Worm (Caenorhabditis elegans) whole organism, mixed stage, embryonic: Measurements from ENCODE around the gene nex-1.

Source experiments
- M03D4.4 ChIP-seq: sonication (generic microtip); optimal IDR thresholded peaks from 2 replicates; lab custom pipeline; 2017; ENCODE audit warnings: mild to moderate bottlenecking, missing genetic modification characterization, missing compliant biosample characterization
- bed-3 ChIP-seq: fragments of 200-800 bp; sonication (Bioruptor generic); optimal IDR thresholded peaks from 3 replicates; lab custom pipeline; 2018; ENCODE audit warnings: mild to moderate bottlenecking, missing genetic modification characterization, moderate library complexity, missing compliant biosample characterization
- blmp-1 ChIP-seq: fragments of 150-350 bp; optimal IDR thresholded peaks from 2 replicates; lab custom pipeline; 2014; ENCODE audit warnings: missing biosample characterization, missing genetic modification characterization
- ceh-39 ChIP-seq: fragments of 150-350 bp; optimal IDR thresholded peaks from 2 replicates; lab custom pipeline; 2014; ENCODE audit warnings: missing biosample characterization, missing genetic modification characterization
- ceh-43 ChIP-seq: fragments of 200-800 bp; sonication (Bioruptor generic); optimal IDR thresholded peaks from 2 replicates; lab custom pipeline; 2018; ENCODE audit warnings: mild to moderate bottlenecking, missing genetic modification characterization, moderate library complexity, missing compliant biosample characterization
- ceh-83 ChIP-seq: fragments of 200-800 bp; sonication (Bioruptor generic); optimal IDR thresholded peaks from 2 replicates; lab custom pipeline; 2018; ENCODE audit warnings: mild to moderate bottlenecking, missing genetic modification characterization, missing compliant biosample characterization
- ces-1 ChIP-seq: fragments of 150-350 bp; optimal IDR thresholded peaks from 2 replicates; lab custom pipeline; 2014; ENCODE audit warnings: missing biosample characterization, missing genetic modification reagents, missing genetic modification characterization
- cnd-1 ChIP-seq: fragments of 200-800 bp; sonication (Bioruptor generic); optimal IDR thresholded peaks from 2 replicates; lab custom pipeline; 2018; ENCODE audit warnings: mild to moderate bottlenecking, missing genetic modification characterization, missing compliant biosample characterization
- drap-1 ChIP-seq: fragments of 200-800 bp; sonication (Bioruptor generic); optimal IDR thresholded peaks from 3 replicates; lab custom pipeline; 2018; ENCODE audit warnings: mild to moderate bottlenecking, missing genetic modification characterization, missing compliant biosample characterization
- elt-1 ChIP-seq: sonication (generic microtip); optimal IDR thresholded peaks from 2 replicates; lab custom pipeline; 2017; ENCODE audit warnings: missing genetic modification characterization, mild to moderate bottlenecking, missing compliant biosample characterization, antibody characterized with exemption, moderate library complexity, borderline replicate concordance; ENCODE audit not compliant: insufficient read depth
- flh-1 ChIP-seq: fragments of 200-800 bp; sonication (Bioruptor generic); optimal IDR thresholded peaks from 2 replicates; lab custom pipeline; 2018; ENCODE audit warnings: mild to moderate bottlenecking, missing genetic modification characterization, moderate library complexity, missing compliant biosample characterization
- ham-2 ChIP-seq: fragments of 200-800 bp; sonication (Bioruptor generic); optimal IDR thresholded peaks from 2 replicates; lab custom pipeline; 2018; ENCODE audit warnings: mild to moderate bottlenecking, missing genetic modification characterization, missing compliant biosample characterization
- hlh-1 ChIP-seq: fragments of 150-350 bp; optimal IDR thresholded peaks from 2 replicates; lab custom pipeline; 2014; ENCODE audit warnings: missing biosample characterization, missing genetic modification reagents, missing genetic modification characterization
- lin-32 ChIP-seq: fragments of 200-800 bp; sonication (Bioruptor generic); optimal IDR thresholded peaks from 2 replicates; lab custom pipeline; 2018; ENCODE audit warnings: mild to moderate bottlenecking, missing genetic modification characterization, missing compliant biosample characterization
- lsy-2 ChIP-seq: fragments of 150-350 bp; optimal IDR thresholded peaks from 2 replicates; lab custom pipeline; 2014; ENCODE audit warnings: missing biosample characterization, missing genetic modification characterization
- mab-5 ChIP-seq: fragments of 150-350 bp; optimal IDR thresholded peaks from 2 replicates; lab custom pipeline; 2014; ENCODE audit warnings: missing biosample characterization, missing genetic modification characterization
- mep-1 ChIP-seq: fragments of 150-350 bp; optimal IDR thresholded peaks from 2 replicates; lab custom pipeline; 2017; ENCODE audit warnings: missing biosample characterization, missing genetic modification reagents, missing genetic modification characterization, inconsistent platforms
- nhr-2 ChIP-seq: fragments of 150-350 bp; optimal IDR thresholded peaks from 2 replicates; lab custom pipeline; 2014; ENCODE audit warnings: missing biosample characterization, missing genetic modification characterization
- nhr-28 ChIP-seq: fragments of 150-350 bp; optimal IDR thresholded peaks from 2 replicates; lab custom pipeline; 2014; ENCODE audit warnings: missing biosample characterization, missing genetic modification characterization
- nhr-76 ChIP-seq: sonication (generic microtip); optimal IDR thresholded peaks from 2 replicates; lab custom pipeline; 2017; ENCODE audit warnings: missing biosample characterization, missing genetic modification characterization
- pha-4 ChIP-seq: fragments of 150-350 bp; optimal IDR thresholded peaks from 2 replicates; lab custom pipeline; 2018; ENCODE audit warnings: missing biosample characterization, missing genetic modification reagents, missing genetic modification characterization
- sptf-1 ChIP-seq: sonication (generic microtip); optimal IDR thresholded peaks from 2 replicates; lab custom pipeline; 2017; ENCODE audit warnings: mild to moderate bottlenecking, missing genetic modification characterization, moderate library complexity, missing compliant biosample characterization
- tbx-8 ChIP-seq: fragments of 200-800 bp; sonication (Bioruptor generic); optimal IDR thresholded peaks from 2 replicates; lab custom pipeline; 2018; ENCODE audit warnings: mild to moderate bottlenecking, missing genetic modification characterization, moderate library complexity, missing compliant biosample characterization
- unc-120 ChIP-seq: sonication (generic microtip); optimal IDR thresholded peaks from 2 replicates; lab custom pipeline; 2017; ENCODE audit warnings: missing genetic modification characterization, missing compliant biosample characterization; ENCODE audit not compliant: poor library complexity, severe bottlenecking
- unc-39 ChIP-seq: fragments of 150-350 bp; optimal IDR thresholded peaks from 2 replicates; lab custom pipeline; 2014; ENCODE audit warnings: missing biosample characterization, missing genetic modification characterization
- unc-62 ChIP-seq: fragments of 150-350 bp; optimal IDR thresholded peaks from 2 replicates; lab custom pipeline; 2014; ENCODE audit warnings: missing biosample characterization, missing genetic modification reagents, missing genetic modification characterization
- zip-8 ChIP-seq: fragments of 150-350 bp; optimal IDR thresholded peaks from 2 replicates; lab custom pipeline; 2014; ENCODE audit warnings: missing biosample characterization, missing genetic modification characterization
- ztf-11 ChIP-seq: fragments of 150-350 bp; optimal IDR thresholded peaks from 2 replicates; lab custom pipeline; 2014; ENCODE audit warnings: missing biosample characterization, missing genetic modification characterization

nex-1 gene

ce11 chrIII:5267217-5267906, 41.9 kb downstream of the nex-1 start, which contains the start of gene ZC395.5:
Gene ZC395.5, plus strand, starts transcription at chrIII:5267848.
- TF ChIP-seq zip-8 (peak; percentile 11), sptf-1 (no peak)

- no peak for TF ChIP-seq cnd-1 (tag; lab: Kevin White, UChicago)
- TF ChIP-seq M03D4.4 (tag; lab: Kevin White, UChicago), result no peak
- TF ChIP-seq nhr-76, result no peak
- no peak for TF ChIP-seq mep-1 (tag; lab: Kevin White, UChicago)
- no peak for TF ChIP-seq blmp-1 (tag; lab: Kevin White, UChicago)
- TF ChIP-seq unc-120 (tag; lab: Kevin White, UChicago), result no peak
- TF ChIP-seq zip-8, result no peak
- TF ChIP-seq elt-1 (tag; lab: Kevin White, UChicago), result no peak
- TF ChIP-seq hlh-1 (tag; lab: Kevin White, UChicago), result no peak
- TF ChIP-seq unc-39 (tag; lab: Kevin White, UChicago), result no peak
- TF ChIP-seq ceh-43 (GFP tag; lab: Kevin White, UChicago), result no peak
- TF ChIP-seq pha-4 (tag; lab: Kevin White, UChicago), result no peak
- TF ChIP-seq flh-1 (GFP tag; lab: Kevin White, UChicago), result no peak
- no peak for TF ChIP-seq tbx-8
- TF ChIP-seq ham-2 (GFP tag; lab: Kevin White, UChicago), result no peak
- no peak for TF ChIP-seq sptf-1
- no peak for TF ChIP-seq ztf-11 (tag; lab: Kevin White, UChicago)
Observed at ce11 chrIII:5268486-5268885, 43.1 kb downstream of the nex-1 start.

ce11 chrIII:5269814-5270213, 44.4 kb downstream of the nex-1 start, which contains the start of gene ZC395.4:
Gene ZC395.4, plus strand, starts transcription at chrIII:5270114.
- TF ChIP-seq ztf-11 (tag; lab: Kevin White, UChicago), result no peak
- no peak for TF ChIP-seq lsy-2 (tag; lab: Kevin White, UChicago)
- no peak for TF ChIP-seq nhr-2 (tag; lab: Kevin White, UChicago)
- no peak for TF ChIP-seq nhr-76
- TF ChIP-seq sptf-1, result no peak
- no peak for TF ChIP-seq ceh-43 (GFP tag; lab: Kevin White, UChicago)
- no peak for TF ChIP-seq hlh-1 (tag; lab: Kevin White, UChicago)
- TF ChIP-seq drap-1 (GFP tag; lab: Kevin White, UChicago), result no peak
- TF ChIP-seq elt-1 (tag; lab: Kevin White, UChicago), result no peak
- TF ChIP-seq mep-1 (tag; lab: Kevin White, UChicago), result no peak
- no peak for TF ChIP-seq nhr-28 (tag; lab: Kevin White, UChicago)
- no peak for TF ChIP-seq zip-8
- no peak for TF ChIP-seq ceh-39 (tag; lab: Kevin White, UChicago)

- peak; percentile 3 for TF ChIP-seq ces-1
- no peak for TF ChIP-seq ceh-39 (tag; lab: Kevin White, UChicago)
Observed at ce11 chrIII:5273396-5273857, 48.0 kb downstream of the nex-1 start, which contains the start of gene ztf-8. Gene ztf-8, minus strand, starts transcription at chrIII:5273471.

- no peak for TF ChIP-seq zip-8
- TF ChIP-seq ztf-11 (tag; lab: Kevin White, UChicago), result no peak
- no peak for TF ChIP-seq unc-62 (GFP tag; lab: Kevin White, UChicago)
- no peak for TF ChIP-seq bed-3 (GFP tag; lab: Kevin White, UChicago)
- no peak for TF ChIP-seq unc-120 (tag; lab: Kevin White, UChicago)
- TF ChIP-seq cnd-1 (tag; lab: Kevin White, UChicago), result no peak
- TF ChIP-seq lin-32 (GFP tag; lab: Kevin White, UChicago), result no peak
- TF ChIP-seq ceh-39 (tag; lab: Kevin White, UChicago), result no peak
- TF ChIP-seq sptf-1, result no peak
- TF ChIP-seq nhr-76, result no peak
- TF ChIP-seq hlh-1 (tag; lab: Kevin White, UChicago), result no peak
- TF ChIP-seq elt-1 (tag; lab: Kevin White, UChicago), result no peak
- no peak for TF ChIP-seq ceh-83
- no peak for TF ChIP-seq blmp-1 (tag; lab: Kevin White, UChicago)
- no peak for TF ChIP-seq mab-5 (tag; lab: Kevin White, UChicago)
- TF ChIP-seq pha-4 (tag; lab: Kevin White, UChicago), result no peak
- TF ChIP-seq, all 35 proteins: peak for 0
Observed at ce11 chrIII:5274250-5274649, 48.8 kb downstream of the nex-1 start.
